Worm (Caenorhabditis elegans): Measurements from ENCODE around the gene T07G12.5.

DNA sequence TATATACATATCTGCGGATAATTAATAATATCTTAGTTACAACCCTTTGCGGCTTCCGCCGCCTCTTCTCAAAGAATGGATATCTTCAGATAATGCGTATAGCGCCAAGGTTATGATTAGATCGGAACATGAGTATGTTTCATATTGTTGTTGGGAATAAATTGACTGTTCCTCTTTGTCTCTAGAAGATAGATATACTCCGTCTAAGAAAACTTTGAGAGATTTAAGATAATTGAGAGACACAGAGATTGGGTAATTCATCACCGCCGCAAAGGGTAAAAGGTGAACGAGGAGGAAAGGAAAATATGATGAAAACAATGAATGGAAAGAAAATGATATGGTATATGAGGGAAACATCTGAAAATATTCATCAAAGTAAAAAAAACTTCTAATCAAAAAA lies 31.7 kb upstream of the T07G12.5 start:
- no peak for TF ChIP-seq nhr-11 (tag; optimal IDR thresholded peaks at IDR 0.05)
- no peak for TF ChIP-seq unc-55 (GFP tag; optimal IDR thresholded peaks at IDR 0.05)

Data from whole organism, L2 larva.